Worm (Caenorhabditis elegans): ENCODE measurements around the gene Y82E9BR.14.

Y82E9BR.14 gene

ce11 chrIII:1429920-1430437 is 16.1 kb upstream of the Y82E9BR.14 start:
- TF ChIP-seq fkh-10 (GFP tag; optimal IDR thresholded peaks at IDR 0.05) (no peak), sdc-2 (tag; optimal IDR thresholded peaks at IDR 0.05) (no peak), ref-2 (tag; optimal IDR thresholded peaks at IDR 0.05) (peak; percentile 54), rnt-1 (tag; optimal IDR thresholded peaks at IDR 0.05) (no peak), nfya-1 (tag; optimal IDR thresholded peaks at IDR 0.05) (peak; percentile 18), elt-4 (tag; optimal IDR thresholded peaks at IDR 0.05) (no peak), lin-11 (tag; optimal IDR thresholded peaks at IDR 0.05) (no peak), hlh-30 (tag; optimal IDR thresholded peaks at IDR 0.05; ENCODE audit: insufficient read depth) (no peak), sox-2 (GFP tag; IDR thresholded peaks at IDR 0.05) (no peak), ceh-19 (GFP tag; optimal IDR thresholded peaks at IDR 0.05) (no peak), pat-9 (tag; optimal IDR thresholded peaks at IDR 0.05) (no peak), ceh-9 (tag; optimal IDR thresholded peaks at IDR 0.05) (no peak), ceh-2 (tag; optimal IDR thresholded peaks at IDR 0.05) (no peak), ceh-18 (tag; optimal IDR thresholded peaks at IDR 0.05) (no peak), syd-9 (tag; optimal IDR thresholded peaks at IDR 0.05) (no peak), pha-4 (tag; optimal IDR thresholded peaks at IDR 0.05) (no peak), ceh-22 (tag; optimal IDR thresholded peaks at IDR 0.05) (no peak)

ce11 chrIII:1429275-1429674 is 15.4 kb upstream of the Y82E9BR.14 start:
- TF ChIP-seq ttx-3 (tag; optimal IDR thresholded peaks at IDR 0.05): no peak
- TF ChIP-seq unc-55 (GFP tag; optimal IDR thresholded peaks at IDR 0.05): no peak
- no peak for TF ChIP-seq pat-9 (tag; optimal IDR thresholded peaks at IDR 0.05)
- no peak for TF ChIP-seq fkh-10 (GFP tag; optimal IDR thresholded peaks at IDR 0.05)
- TF ChIP-seq nfya-1 (tag; optimal IDR thresholded peaks at IDR 0.05): no peak
- no peak for TF ChIP-seq C08G9.2 (tag; optimal IDR thresholded peaks at IDR 0.05)
- TF ChIP-seq rnt-1 (tag; optimal IDR thresholded peaks at IDR 0.05): no peak
- no peak for TF ChIP-seq unc-86 (tag; optimal IDR thresholded peaks at IDR 0.05)
- TF ChIP-seq eyg-1 (tag; optimal IDR thresholded peaks at IDR 0.05): no peak
- TF ChIP-seq tbx-7 (tag; optimal IDR thresholded peaks at IDR 0.05): no peak
- TF ChIP-seq nhr-232 (tag; optimal IDR thresholded peaks at IDR 0.05): no peak
- TF ChIP-seq syd-9 (tag; optimal IDR thresholded peaks at IDR 0.05): no peak
- TF ChIP-seq ceh-24 (tag; optimal IDR thresholded peaks at IDR 0.05): no peak
- no peak for TF ChIP-seq madf-2 (tag; optimal IDR thresholded peaks at IDR 0.05)
- TF ChIP-seq ref-2 (tag; optimal IDR thresholded peaks at IDR 0.05): no peak
- TF ChIP-seq tbx-2 (tag; optimal IDR thresholded peaks at IDR 0.05): no peak

- TF ChIP-seq elt-2 (tag; optimal IDR thresholded peaks at IDR 0.05): no peak
- no peak for TF ChIP-seq ceh-14 (tag; optimal IDR thresholded peaks at IDR 0.05)
- TF ChIP-seq unc-3 (GFP tag; conservative IDR thresholded peaks at IDR 0.05): no peak
- no peak for TF ChIP-seq unc-3 (tag; optimal IDR thresholded peaks at IDR 0.05)
- TF ChIP-seq unc-42 (tag; optimal IDR thresholded peaks at IDR 0.05): no peak
- TF ChIP-seq C08G9.2 (tag; optimal IDR thresholded peaks at IDR 0.05): no peak
- no peak for TF ChIP-seq odd-2 (tag; optimal IDR thresholded peaks at IDR 0.05)
- no peak for TF ChIP-seq ceh-6 (GFP tag; optimal IDR thresholded peaks at IDR 0.05)
- TF ChIP-seq fkh-6 (tag; optimal IDR thresholded peaks at IDR 0.05): no peak
- no peak for TF ChIP-seq ahr-1 (tag; optimal IDR thresholded peaks at IDR 0.05)
- TF ChIP-seq che-1 (tag; optimal IDR thresholded peaks at IDR 0.05): no peak
- TF ChIP-seq ama-1 (optimal IDR thresholded peaks at IDR 0.05): no peak
- TF ChIP-seq eyg-1 (tag; optimal IDR thresholded peaks at IDR 0.05): no peak
- no peak for TF ChIP-seq hlh-15 (tag; optimal IDR thresholded peaks at IDR 0.05)
- TF ChIP-seq unc-86 (tag; optimal IDR thresholded peaks at IDR 0.05): no peak
- TF ChIP-seq madf-2 (tag; optimal IDR thresholded peaks at IDR 0.05): no peak
- TF ChIP-seq sox-4 (tag; optimal IDR thresholded peaks at IDR 0.05): no peak
- no peak for TF ChIP-seq ref-2 (tag; optimal IDR thresholded peaks at IDR 0.05)
- TF ChIP-seq hlh-30 (tag; optimal IDR thresholded peaks at IDR 0.05; ENCODE audit: insufficient read depth): no peak
- TF ChIP-seq ceh-48 (tag; optimal IDR thresholded peaks at IDR 0.05): no peak
- no peak for TF ChIP-seq pros-1 (tag; optimal IDR thresholded peaks at IDR 0.05)
Measured at ce11 chrIII:1428448-1428847, 14.5 kb upstream of the Y82E9BR.14 start.
